Fruit fly (Drosophila melanogaster) whole organism, prepupa: ENCODE results near the gene moody.

Source experiments
- CG10669 ChIP-seq: fragments of 200-800 bp; sonication (Bioruptor generic); optimal IDR thresholded peaks from 3 replicates; lab custom pipeline; 2018; ENCODE audit warnings: missing biosample characterization, mild to moderate bottlenecking, missing genetic modification characterization, moderate library complexity
- CG11294 ChIP-seq: fragments of 200-800 bp; sonication (Bioruptor generic); IDR thresholded peaks from 2 replicates; pipeline ENCODE4 v1.3.6; 2022; ENCODE audit warnings: missing biosample characterization, missing genetic modification characterization
- CG11762 ChIP-seq: fragments of 200-800 bp; sonication (Bioruptor generic); optimal IDR thresholded peaks from 3 replicates; lab custom pipeline; 2016; ENCODE audit warnings: missing biosample characterization, missing genetic modification characterization; ENCODE audit not compliant: insufficient read depth
- CG15336 ChIP-seq: fragments of 200-800 bp; sonication (Bioruptor generic); IDR thresholded peaks from 2 replicates; pipeline ENCODE4 v1.3.6; 2022; ENCODE audit warnings: missing biosample characterization, missing genetic modification characterization
- CG16779 ChIP-seq: fragments of 200-800 bp; sonication (Bioruptor generic); optimal IDR thresholded peaks from 3 replicates; lab custom pipeline; 2017; ENCODE audit warnings: missing biosample characterization, mild to moderate bottlenecking, missing genetic modification characterization
- CG32006 ChIP-seq: fragments of 200-800 bp; sonication (Bioruptor generic); optimal IDR thresholded peaks from 3 replicates; lab custom pipeline; 2017; ENCODE audit warnings: missing biosample characterization, mild to moderate bottlenecking, missing genetic modification characterization
- CG34406 ChIP-seq: fragments of 200-800 bp; sonication (Bioruptor generic); optimal IDR thresholded peaks from 3 replicates; lab custom pipeline; 2016; ENCODE audit warnings: missing biosample characterization, missing genetic modification characterization
- CG3919 ChIP-seq: fragments of 200-800 bp; sonication (Bioruptor generic); optimal IDR thresholded peaks from 3 replicates; lab custom pipeline; 2016; ENCODE audit warnings: missing biosample characterization, missing genetic modification characterization
- CG4318 ChIP-seq: fragments of 200-800 bp; sonication (Bioruptor generic); optimal IDR thresholded peaks from 3 replicates; lab custom pipeline; 2017; ENCODE audit warnings: missing biosample characterization, mild to moderate bottlenecking, missing genetic modification characterization
- CG6163 ChIP-seq: fragments of 200-800 bp; sonication (Bioruptor generic); IDR thresholded peaks from 3 replicates; pipeline ENCODE4 v1.3.6; 2022; ENCODE audit warnings: missing biosample characterization, missing genetic modification characterization
- CG6792 ChIP-seq: fragments of 200-800 bp; sonication (Bioruptor generic); optimal IDR thresholded peaks from 3 replicates; lab custom pipeline; 2016; ENCODE audit warnings: missing biosample characterization, missing genetic modification characterization
- CG7368 ChIP-seq: fragments of 200-800 bp; sonication (Bioruptor generic); optimal IDR thresholded peaks from 3 replicates; lab custom pipeline; 2016; ENCODE audit warnings: missing biosample characterization, missing genetic modification characterization
- CG8119 ChIP-seq: fragments of 200-800 bp; sonication (Bioruptor generic); IDR thresholded peaks from 3 replicates; pipeline ENCODE4 v1.3.6; 2022; ENCODE audit warnings: missing biosample characterization, missing genetic modification characterization
- CG8319 ChIP-seq: fragments of 200-800 bp; sonication (Bioruptor generic); optimal IDR thresholded peaks from 3 replicates; lab custom pipeline; 2016; ENCODE audit warnings: missing biosample characterization, missing genetic modification characterization
- CG8632 ChIP-seq: fragments of 200-800 bp; sonication (Bioruptor generic); optimal IDR thresholded peaks from 3 replicates; lab custom pipeline; 2016; ENCODE audit warnings: missing biosample characterization, missing genetic modification characterization
- Eip75B ChIP-seq: fragments of 200-800 bp; sonication (Bioruptor generic); optimal IDR thresholded peaks from 3 replicates; lab custom pipeline; 2016; ENCODE audit warnings: missing biosample characterization, missing genetic modification characterization
- Eip78C ChIP-seq: fragments of 200-800 bp; sonication (Bioruptor generic); peaks from one replicate; lab custom pipeline; 2016; ENCODE audit warnings: missing biosample characterization, missing genetic modification characterization
- Eip93F ChIP-seq: fragments of 200-800 bp; sonication (Bioruptor generic); optimal IDR thresholded peaks from 2 replicates; lab custom pipeline; 2016; ENCODE audit warnings: missing biosample characterization, mild to moderate bottlenecking, missing genetic modification characterization
- Ets21C ChIP-seq: fragments of 200-800 bp; sonication (Bioruptor generic); optimal IDR thresholded peaks from 3 replicates; lab custom pipeline; 2016; ENCODE audit warnings: missing biosample characterization, missing genetic modification characterization
- Ets96B ChIP-seq: fragments of 200-800 bp; optimal IDR thresholded peaks from 2 replicates; lab custom pipeline; 2019; ENCODE audit warnings: missing biosample characterization, mild to moderate bottlenecking, missing genetic modification characterization, moderate library complexity
- Gug ChIP-seq: fragments of 200-800 bp; sonication (Bioruptor generic); IDR thresholded peaks from 2 replicates; pipeline ENCODE4 v1.3.6; 2022; ENCODE audit warnings: missing biosample characterization, missing genetic modification characterization
- Hr39 ChIP-seq: fragments of 200-800 bp; sonication (Bioruptor generic); optimal IDR thresholded peaks from 2 replicates; lab custom pipeline; 2016; ENCODE audit warnings: missing biosample characterization, missing genetic modification characterization
- Hr4 ChIP-seq: fragments of 200-800 bp; sonication (Bioruptor generic); optimal IDR thresholded peaks from 3 replicates; lab custom pipeline; 2016; ENCODE audit warnings: missing biosample characterization, missing genetic modification characterization
- Lpt ChIP-seq: fragments of 200-800 bp; sonication (Bioruptor generic); optimal IDR thresholded peaks from 3 replicates; lab custom pipeline; 2016; ENCODE audit warnings: missing biosample characterization, missing genetic modification characterization
- Met ChIP-seq: fragments of 200-800 bp; sonication (Bioruptor generic); optimal IDR thresholded peaks from 3 replicates; lab custom pipeline; 2016; ENCODE audit warnings: missing biosample characterization, missing genetic modification characterization
- Smox ChIP-seq: fragments of 200-800 bp; sonication (Bioruptor generic); optimal IDR thresholded peaks from 3 replicates; lab custom pipeline; 2016; ENCODE audit warnings: missing biosample characterization, missing genetic modification characterization
- Sox102F ChIP-seq: fragments of 200-800 bp; sonication (Bioruptor generic); optimal IDR thresholded peaks from 2 replicates; lab custom pipeline; 2016; ENCODE audit warnings: missing biosample characterization, mild to moderate bottlenecking, missing genetic modification characterization
- Sox14 ChIP-seq: fragments of 200-800 bp; sonication (Bioruptor generic); optimal IDR thresholded peaks from 3 replicates; lab custom pipeline; 2016; ENCODE audit warnings: missing biosample characterization, missing genetic modification characterization
- achi ChIP-seq: fragments of 200-800 bp; sonication (Bioruptor generic); optimal IDR thresholded peaks from 3 replicates; lab custom pipeline; 2016; ENCODE audit warnings: missing biosample characterization, missing genetic modification characterization
- cyc ChIP-seq: fragments of 200-800 bp; sonication (Bioruptor generic); optimal IDR thresholded peaks from 3 replicates; lab custom pipeline; 2016; ENCODE audit warnings: missing biosample characterization, missing genetic modification characterization
- dsx ChIP-seq: fragments of 200-800 bp; optimal IDR thresholded peaks from 3 replicates; lab custom pipeline; 2019; ENCODE audit warnings: missing biosample characterization, mild to moderate bottlenecking, missing genetic modification characterization, moderate library complexity; ENCODE audit not compliant: poor library complexity, severe bottlenecking
- eg ChIP-seq: fragments of 200-800 bp; sonication (Bioruptor generic); IDR thresholded peaks from 3 replicates; pipeline ENCODE4 v1.3.6; 2022; ENCODE audit warnings: missing biosample characterization, missing genetic modification characterization
- esn ChIP-seq: fragments of 200-800 bp; sonication (Bioruptor generic); optimal IDR thresholded peaks from 2 replicates; lab custom pipeline; 2016; ENCODE audit warnings: missing biosample characterization, mild to moderate bottlenecking, missing genetic modification characterization, moderate library complexity
- fd59A ChIP-seq: fragments of 200-800 bp; sonication (Bioruptor generic); optimal IDR thresholded peaks from 2 replicates; lab custom pipeline; 2017; ENCODE audit warnings: missing biosample characterization, mild to moderate bottlenecking, missing genetic modification characterization, missing genetic modification reagents
- fkh ChIP-seq: fragments of 200-800 bp; sonication (Bioruptor generic); optimal IDR thresholded peaks from 3 replicates; lab custom pipeline; 2017; ENCODE audit warnings: missing biosample characterization, mild to moderate bottlenecking, missing genetic modification characterization, moderate library complexity
- lz ChIP-seq: fragments of 200-800 bp; sonication (Bioruptor generic); optimal IDR thresholded peaks from 3 replicates; lab custom pipeline; 2016; ENCODE audit warnings: missing biosample characterization, missing genetic modification characterization
- net ChIP-seq: fragments of 200-800 bp; sonication (Bioruptor generic); optimal IDR thresholded peaks from 3 replicates; lab custom pipeline; 2016; ENCODE audit warnings: missing biosample characterization, missing genetic modification characterization
- pdm3 ChIP-seq: fragments of 200-800 bp; sonication (Bioruptor generic); optimal IDR thresholded peaks from 3 replicates; lab custom pipeline; 2016; ENCODE audit warnings: missing biosample characterization, missing genetic modification characterization
- salr ChIP-seq, 2 experiments: fragments of 200-800 bp; sonication (Bioruptor generic); optimal IDR thresholded peaks; 3 replicates each; lab custom pipeline; 2016 to 2018; ENCODE audit warnings: missing biosample characterization in 2 of 2, missing genetic modification characterization in 2 of 2, mild to moderate bottlenecking in 1 of 2
- spab ChIP-seq: fragments of 200-800 bp; sonication (Bioruptor generic); optimal IDR thresholded peaks from 2 replicates; lab custom pipeline; 2017; ENCODE audit warnings: missing biosample characterization, mild to moderate bottlenecking, missing genetic modification characterization, missing genetic modification reagents
- svp ChIP-seq: fragments of 200-800 bp; sonication (Bioruptor generic); peaks from one replicate; lab custom pipeline; 2016; ENCODE audit warnings: missing biosample characterization, missing genetic modification characterization
- vri ChIP-seq: fragments of 200-800 bp; sonication (Bioruptor generic); optimal IDR thresholded peaks from 3 replicates; lab custom pipeline; 2016; ENCODE audit warnings: missing biosample characterization, mild to moderate bottlenecking, missing genetic modification characterization

Gene moody

DNA sequence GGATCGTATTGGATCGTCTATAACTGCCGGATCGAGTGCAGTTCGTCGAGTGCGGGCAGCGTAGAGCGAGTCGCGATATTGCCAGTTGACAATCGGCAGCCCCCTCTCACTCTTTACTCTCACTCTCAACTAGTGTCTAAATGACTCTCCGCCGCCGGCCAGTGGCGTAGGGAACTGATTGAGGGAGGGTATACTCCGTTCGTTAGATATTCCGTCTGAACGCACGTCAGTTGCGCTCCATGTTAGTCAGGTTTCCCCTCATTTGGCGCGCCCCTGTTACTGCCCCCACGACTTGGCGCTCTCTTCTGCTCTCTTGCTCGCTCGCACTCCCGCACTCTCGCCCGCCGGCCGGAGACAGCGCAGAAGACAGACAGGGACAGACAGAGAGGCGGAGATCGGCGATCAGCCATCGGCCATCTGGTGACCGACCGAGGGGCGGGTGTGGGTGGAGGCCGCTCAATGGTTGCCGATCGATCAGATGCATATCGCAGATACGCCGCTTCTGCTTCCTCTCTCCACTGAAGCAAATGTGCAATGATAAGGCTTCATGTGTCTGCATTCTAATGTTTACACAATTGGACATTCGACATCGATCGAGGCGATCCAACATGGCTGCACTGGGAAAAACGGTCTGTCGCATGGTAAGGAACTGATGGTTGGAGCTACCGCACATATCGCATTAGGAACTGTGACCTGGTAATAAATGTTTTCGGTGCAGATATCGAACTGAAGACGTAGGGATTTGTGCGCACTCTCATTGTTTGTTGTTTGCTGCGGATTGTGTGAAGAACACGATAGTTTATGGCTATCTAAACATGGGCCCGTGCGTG lies at the start of gene moody (continued):
- TF ChIP-seq Hr39 (GFP tag; lab: Kevin White, UChicago): peak; percentile 93
- peak; percentile 92 for TF ChIP-seq Sox102F (GFP tag; lab: Kevin White, UChicago)
- peak; percentile 74 for TF ChIP-seq Eip93F (GFP tag; lab: Kevin White, UChicago)
- TF ChIP-seq net: peak; percentile 95
- TF ChIP-seq achi: peak; percentile 93
- TF ChIP-seq CG16779 (tag; lab: Kevin White, UChicago): peak; percentile 95
- peak; percentile 82 for TF ChIP-seq dsx (GFP tag; lab: Kevin White, UChicago)
- peak; percentile 84 to 85 for TF ChIP-seq salr (GFP tag; optimal IDR thresholded peaks at IDR 0.05; lab: Kevin White, UChicago)
- peak; percentile 87 for TF ChIP-seq fd59A

DNA sequence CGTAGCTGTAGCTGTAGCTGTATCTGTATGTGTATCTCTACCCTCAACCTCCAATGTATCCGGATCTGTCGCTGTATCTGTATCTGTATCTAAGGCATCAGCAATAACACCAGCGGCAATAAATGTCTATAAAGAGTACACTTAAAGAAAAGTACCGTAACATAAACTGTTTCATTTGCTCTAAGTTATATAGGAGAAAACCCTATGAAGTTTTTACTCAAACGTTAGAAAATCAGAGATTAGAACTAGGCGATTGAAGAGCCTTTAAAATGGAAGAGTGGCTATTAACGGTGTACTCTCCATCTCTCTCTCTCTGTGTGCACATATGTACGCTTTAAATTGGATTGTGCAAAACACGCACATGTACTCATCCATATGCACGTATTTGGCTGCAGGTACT lies 48.3 kb upstream of the moody start:
- TF ChIP-seq CG15336 (GFP tag; lab: Robert Waterston, UW) (peak; percentile 55), CG8319 (GFP tag; lab: Kevin White, UChicago) (no peak), Ets21C (GFP tag; lab: Kevin White, UChicago) (no peak), eg (GFP tag; lab: Robert Waterston, UW) (peak; percentile 65), vri (GFP tag; lab: Kevin White, UChicago) (no peak), esn (no peak), achi (no peak), Eip75B (GFP tag; lab: Kevin White, UChicago) (no peak), Gug (GFP tag; lab: Robert Waterston, UW) (no peak), Lpt (peak; percentile 21), fkh (GFP tag; lab: Kevin White, UChicago) (no peak), CG32006 (GFP tag; lab: Kevin White, UChicago) (peak; percentile 45), Sox14 (GFP tag; lab: Kevin White, UChicago) (no peak), CG11294 (GFP tag; lab: Robert Waterston, UW) (no peak), pdm3 (GFP tag; lab: Kevin White, UChicago) (no peak), CG8119 (no peak), CG6163 (GFP tag; lab: Robert Waterston, UW) (0 out of 3 replicates have a peak, but pooled peaks have one; percentile 32), CG11762 (GFP tag; lab: Kevin White, UChicago) (no peak), Eip78C (GFP tag; lab: Kevin White, UChicago) (peak; percentile 71), Met (no peak), net (no peak), spab (no peak), Hr4 (GFP tag; lab: Kevin White, UChicago) (peak; percentile 40)
- TF ChIP-seq, all 60 proteins: peak for 7

DNA sequence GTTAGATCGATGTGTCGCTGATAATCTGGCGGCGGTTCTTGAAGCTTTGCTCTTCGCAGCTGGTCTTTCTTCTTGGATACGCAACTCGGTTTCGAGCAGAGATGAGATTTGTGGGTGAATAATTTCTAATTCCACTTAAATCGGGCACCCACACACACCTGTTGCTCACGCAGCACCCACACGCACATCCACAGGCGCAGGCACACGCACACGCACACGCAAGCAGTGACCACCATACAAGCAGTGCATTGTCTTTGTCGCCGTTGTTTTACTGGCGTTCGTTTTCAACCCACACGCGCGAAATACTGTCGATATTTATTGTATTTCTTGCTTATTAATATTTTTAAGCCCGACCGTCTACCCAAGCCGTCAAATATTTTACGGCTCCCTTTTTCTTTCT lies 46.4 kb upstream of the moody start:
- no peak for TF ChIP-seq Hr39 (GFP tag; lab: Kevin White, UChicago)
- peak; percentile 10 for TF ChIP-seq Sox14 (GFP tag; lab: Kevin White, UChicago)

DNA sequence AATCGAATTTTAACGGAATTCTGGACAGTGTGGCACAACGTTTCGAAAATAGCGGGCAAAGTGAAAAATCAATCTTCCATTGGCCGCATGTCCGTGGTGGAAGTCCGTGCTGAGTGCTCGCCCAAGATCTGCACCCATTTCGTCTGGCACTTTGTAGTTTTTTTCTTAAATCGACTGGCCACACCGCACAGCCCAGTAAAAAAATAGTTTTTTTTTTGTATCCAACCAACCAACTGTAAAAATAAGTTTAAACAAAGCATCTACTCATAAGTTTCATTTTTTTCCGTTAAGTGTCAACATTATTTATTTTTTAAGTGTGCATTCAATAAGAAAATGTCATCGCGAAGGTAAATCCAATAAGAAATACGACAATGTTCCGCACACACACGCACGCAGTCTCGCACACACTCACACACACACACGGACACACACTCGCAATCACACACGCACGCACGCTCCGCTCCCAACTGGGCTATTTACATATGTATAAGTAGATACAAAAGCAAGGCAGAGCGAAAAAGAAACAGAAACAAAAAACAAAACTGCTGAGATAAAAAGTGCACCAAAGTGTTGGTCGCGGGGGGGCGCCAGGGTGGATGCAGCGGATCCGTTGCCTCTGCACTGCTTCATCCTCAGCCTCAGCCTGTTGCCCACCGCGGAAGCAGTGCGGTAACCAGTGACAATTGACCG lies 44.3 kb upstream of the moody start, which contains the start of gene csw:
Gene csw, plus strand, starts transcription at position 163 of the 690 bp plus-strand sequence.
- peak; percentile 69 for TF ChIP-seq CG11762 (GFP tag; lab: Kevin White, UChicago)
- TF ChIP-seq CG3919 (GFP tag; lab: Kevin White, UChicago): peak; percentile 61
- TF ChIP-seq CG7368 (GFP tag; lab: Kevin White, UChicago): peak; percentile 67
- TF ChIP-seq CG10669 (GFP tag; lab: Kevin White, UChicago): peak; percentile 92
- peak; percentile 28 for TF ChIP-seq lz (GFP tag; lab: Kevin White, UChicago)
- peak; percentile 17 for TF ChIP-seq Sox102F (GFP tag; lab: Kevin White, UChicago)
- peak; percentile 30 for TF ChIP-seq esn
- peak; percentile 63 for TF ChIP-seq Eip75B (GFP tag; lab: Kevin White, UChicago)
- TF ChIP-seq cyc: no peak
- peak; percentile 40 for TF ChIP-seq Smox
- TF ChIP-seq Ets96B (tag; lab: Kevin White, UChicago): peak; percentile 89
- TF ChIP-seq CG4318: peak; percentile 20
- peak; percentile 46 for TF ChIP-seq svp (GFP tag; lab: Kevin White, UChicago)
- peak; percentile 43 for TF ChIP-seq CG6792 (GFP tag; lab: Kevin White, UChicago)
- TF ChIP-seq CG8319 (GFP tag; lab: Kevin White, UChicago): peak; percentile 25
- peak; percentile 96 for TF ChIP-seq CG16779 (tag; lab: Kevin White, UChicago)
- TF ChIP-seq CG34406 (GFP tag; lab: Kevin White, UChicago): peak; percentile 54
- peak; percentile 44 for TF ChIP-seq CG8632 (GFP tag; lab: Kevin White, UChicago)
- peak; percentile 92 for TF ChIP-seq Eip78C (GFP tag; lab: Kevin White, UChicago)
- TF ChIP-seq salr (GFP tag; optimal IDR thresholded peaks at IDR 0.05; lab: Kevin White, UChicago): peak; percentile 50 to 82
- TF ChIP-seq Hr39 (GFP tag; lab: Kevin White, UChicago): peak; percentile 37
- TF ChIP-seq eg (GFP tag; lab: Robert Waterston, UW): peak; percentile 93
